Worm (Caenorhabditis elegans) whole organism, L2 larva: Measurements from ENCODE around the gene Y45G5AL.1.

Source experiments
- R02D3.7 ChIP-seq: fragments of 150-350 bp; optimal IDR thresholded peaks from 2 replicates; lab custom pipeline; 2014; ENCODE audit warnings: missing biosample characterization, missing genetic modification characterization
- ama-1 ChIP-seq: fragments of 150-350 bp; optimal IDR thresholded peaks from 2 replicates; lab custom pipeline; 2018; ENCODE audit warnings: inconsistent platforms
- blmp-1 ChIP-seq: sonication (generic microtip); optimal IDR thresholded peaks from 2 replicates; lab custom pipeline; 2017; ENCODE audit warnings: missing genetic modification characterization, mild to moderate bottlenecking, missing compliant biosample characterization, antibody characterized with exemption, moderate library complexity; ENCODE audit not compliant: insufficient read depth
- elt-1 ChIP-seq: fragments of 150-350 bp; optimal IDR thresholded peaks from 2 replicates; lab custom pipeline; 2014; ENCODE audit warnings: missing biosample characterization, missing genetic modification characterization
- fos-1 ChIP-seq: fragments of 150-350 bp; optimal IDR thresholded peaks from 2 replicates; lab custom pipeline; 2014; ENCODE audit warnings: missing biosample characterization, missing genetic modification characterization
- mdl-1 ChIP-seq, 2 experiments: fragments of 150-350 bp in 1 of 2; sonication (generic microtip) in 1 of 2; optimal IDR thresholded peaks; 2 replicates each; lab custom pipeline; 2017; ENCODE audit warnings: missing biosample characterization in 2 of 2, missing genetic modification characterization in 2 of 2
- nhr-11 ChIP-seq: fragments of 150-350 bp; optimal IDR thresholded peaks from 2 replicates; lab custom pipeline; 2014; ENCODE audit warnings: missing biosample characterization, missing genetic modification characterization
- nhr-12 ChIP-seq: fragments of 150-350 bp; optimal IDR thresholded peaks from 2 replicates; lab custom pipeline; 2014; ENCODE audit warnings: missing biosample characterization, missing genetic modification characterization
- snpc-4 ChIP-seq: fragments of 150-350 bp; optimal IDR thresholded peaks from 2 replicates; lab custom pipeline; 2014; ENCODE audit warnings: missing biosample characterization, missing genetic modification characterization
- unc-55 ChIP-seq: fragments of 150-350 bp; sonication (generic microtip); optimal IDR thresholded peaks from 3 replicates; lab custom pipeline; 2014; ENCODE audit warnings: missing biosample characterization, missing genetic modification reagents, missing genetic modification characterization
- unc-62 ChIP-seq: fragments of 150-350 bp; optimal IDR thresholded peaks from 2 replicates; lab custom pipeline; 2014; ENCODE audit warnings: missing biosample characterization, missing genetic modification reagents, missing genetic modification characterization
- ztf-11 ChIP-seq: sonication (generic microtip); optimal IDR thresholded peaks from 2 replicates; lab custom pipeline; 2017; ENCODE audit warnings: missing biosample characterization, missing genetic modification characterization
- ztf-4 ChIP-seq: fragments of 150-350 bp; optimal IDR thresholded peaks from 2 replicates; lab custom pipeline; 2014; ENCODE audit warnings: missing biosample characterization, missing genetic modification characterization

ce11 chrV:4118332-4118731, 26.0 kb upstream of the Y45G5AL.1 start, which contains the start of gene T05B4.9:
- TF ChIP-seq unc-62 (GFP tag; lab: Kevin White, UChicago) = no peak
- TF ChIP-seq blmp-1 (tag; lab: Kevin White, UChicago) = no peak
- no peak for TF ChIP-seq nhr-11 (tag; lab: Kevin White, UChicago)
- no peak for TF ChIP-seq mdl-1 (tag; optimal IDR thresholded peaks at IDR 0.05; lab: Kevin White, UChicago)
- TF ChIP-seq ama-1 (lab: Kevin White, UChicago) = no peak
- no peak for TF ChIP-seq ztf-11 (tag; lab: Kevin White, UChicago)
- TF ChIP-seq fos-1 (tag; lab: Kevin White, UChicago) = no peak
- TF ChIP-seq elt-1 = no peak
- TF ChIP-seq snpc-4 (tag; lab: Kevin White, UChicago) = no peak
- TF ChIP-seq ztf-4 = no peak
- TF ChIP-seq nhr-12 = no peak
- TF ChIP-seq R02D3.7 (tag; lab: Kevin White, UChicago) = no peak
- TF ChIP-seq unc-55 = no peak
